Fruit fly (Drosophila melanogaster): ENCODE data around the gene CG31676.

The CG31676 gene

DNA sequence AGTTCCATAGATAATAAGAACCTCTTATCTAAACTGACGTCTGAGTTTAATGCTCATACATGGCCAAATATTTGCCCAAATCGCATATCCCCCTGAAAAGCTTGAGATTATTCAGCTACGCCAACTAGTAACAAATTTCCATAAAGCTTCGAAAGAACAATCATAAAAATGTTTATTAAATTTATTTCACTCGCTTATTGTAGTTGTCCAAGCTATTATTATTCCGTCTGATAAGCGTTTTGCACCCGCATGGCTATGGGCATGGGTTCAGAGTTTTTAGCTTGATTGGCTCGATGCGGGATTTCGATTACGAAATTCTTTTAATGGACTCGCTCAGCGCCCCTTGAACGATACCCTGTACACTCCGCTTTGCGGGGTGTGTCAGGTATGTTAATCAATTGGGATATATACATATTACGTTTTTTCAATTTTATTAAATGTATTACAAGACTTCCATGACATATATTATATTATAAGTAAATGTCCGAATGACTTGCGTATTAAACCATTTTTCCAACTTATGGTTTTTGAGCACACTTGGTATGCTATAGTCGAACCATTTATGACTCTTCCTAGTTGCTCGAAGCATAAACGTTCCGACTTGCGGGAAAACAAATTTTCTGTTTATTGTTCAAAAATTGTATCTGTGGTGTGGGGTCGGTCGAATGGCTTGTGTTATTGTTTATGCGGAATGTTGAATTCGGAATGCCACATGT, 34.8 kb upstream of the CG31676 start (continued):
- TF ChIP-seq CG4360 (GFP tag; IDR thresholded peaks at IDR 0.05) (peak; percentile 69; the same call in 1 of the 2 replicates), CG17385 (GFP tag; optimal IDR thresholded peaks at IDR 0.05) (peak; percentile 92), CG6272 (GFP tag; IDR thresholded peaks at IDR 0.05) (peak; percentile 92), CG4820 (GFP tag; optimal IDR thresholded peaks at IDR 0.05) (peak; percentile 90), CG17802 (tag; optimal IDR thresholded peaks at IDR 0.05) (peak; percentile 75), CG4282 (GFP tag; optimal IDR thresholded peaks at IDR 0.05) (peak; percentile 63), ssp (GFP tag; IDR thresholded peaks at IDR 0.05) (peak; percentile 87), Fer2 (tag; optimal IDR thresholded peaks at IDR 0.05) (peak; percentile 91), mld (GFP tag; IDR thresholded peaks at IDR 0.05; ENCODE audit: partially characterized antibody) (peak; percentile 80; the same call in 2 of the 3 replicates), Doc3 (GFP tag; IDR thresholded peaks at IDR 0.05; ENCODE audit: partially characterized antibody) (0 out of 3 replicates have a peak, but pooled peaks have one; percentile 32), fd3F (GFP tag; optimal IDR thresholded peaks at IDR 0.05) (peak; percentile 92), CG8089 (GFP tag; optimal IDR thresholded peaks at IDR 0.05) (peak; percentile 61), Sry-δ (GFP tag; optimal IDR thresholded peaks at IDR 0.05) (peak; percentile 37), nerfin-2 (GFP tag; IDR thresholded peaks at IDR 0.05; ENCODE audit: partially characterized antibody) (peak; percentile 85), HLH54F (GFP tag; optimal IDR thresholded peaks at IDR 0.05) (peak; percentile 83), Max (GFP tag; optimal IDR thresholded peaks at IDR 0.05) (peak; percentile 88), CG11456 (GFP tag; IDR thresholded peaks at IDR 0.05) (peak; percentile 94; the same call in 2 of the 3 replicates), al (GFP tag; IDR thresholded peaks at IDR 0.05) (peak; percentile 94), sd (tag; optimal IDR thresholded peaks at IDR 0.05) (peak; percentile 93), MTF-1 (GFP tag; optimal IDR thresholded peaks at IDR 0.05; ENCODE audit: borderline replicate concordance) (peak; percentile 87), CG31441 (GFP tag; IDR thresholded peaks at IDR 0.05) (peak; percentile 97), ab (GFP tag; optimal IDR thresholded peaks at IDR 0.05) (peak; percentile 30), scrt (GFP tag; optimal IDR thresholded peaks at IDR 0.05) (peak; percentile 89), CG17912 (GFP tag; optimal IDR thresholded peaks at IDR 0.05) (peak; percentile 57), CG17612 (GFP tag; IDR thresholded peaks at IDR 0.05) (peak; percentile 86), TFAM (GFP tag; optimal IDR thresholded peaks at IDR 0.05) (peak; percentile 71), zf30C (GFP tag; optimal IDR thresholded peaks at IDR 0.05) (no peak), org-1 (GFP tag; optimal IDR thresholded peaks at IDR 0.05) (peak; percentile 96), chn (GFP tag; optimal IDR thresholded peaks at IDR 0.05) (peak; percentile 88), Rfx (GFP tag; IDR thresholded peaks at IDR 0.05) (peak; percentile 97), CG31365 (tag; optimal IDR thresholded peaks at IDR 0.05) (peak; percentile 78), zen2 (GFP tag; IDR thresholded peaks at IDR 0.05; ENCODE audit: partially characterized antibody) (no peak), Side (GFP tag; optimal IDR thresholded peaks at IDR 0.05) (peak; percentile 62), CG12155 (GFP tag; optimal IDR thresholded peaks at IDR 0.05) (peak; percentile 95), CG12391 (tag; optimal IDR thresholded peaks at IDR 0.05) (peak; percentile 97), CG10366 (GFP tag; IDR thresholded peaks at IDR 0.05) (peak; percentile 95), CG18599 (GFP tag; optimal IDR thresholded peaks at IDR 0.05) (peak; percentile 98), shn (GFP tag; optimal IDR thresholded peaks at IDR 0.05) (peak; percentile 32), CG7357 (GFP tag; IDR thresholded peaks at IDR 0.05) (peak; percentile 90), slou (GFP tag; optimal IDR thresholded peaks at IDR 0.05) (peak; percentile 93), ap (GFP tag; IDR thresholded peaks at IDR 0.05) (peak; percentile 94), Rx (GFP tag; IDR thresholded peaks at IDR 0.05) (peak; percentile 89), so (GFP tag; IDR thresholded peaks at IDR 0.05) (peak; percentile 97), CG11696 (GFP tag; IDR thresholded peaks at IDR 0.05) (peak; percentile 81), D (optimal IDR thresholded peaks at IDR 0.05) (no peak), D (GFP tag; optimal IDR thresholded peaks at IDR 0.05) (peak; percentile 90), Atf6 (GFP tag; IDR thresholded peaks at IDR 0.05) (peak; percentile 98), crol (GFP tag; IDR thresholded peaks at IDR 0.05) (peak; percentile 56), CG7745 (tag; optimal IDR thresholded peaks at IDR 0.05) (peak; percentile 28), bab2 (GFP tag; optimal IDR thresholded peaks at IDR 0.05) (peak; percentile 86)

All from whole organism, embryonic.